Fruit fly (Drosophila melanogaster) whole organism, embryonic: Measurements from ENCODE around the gene CG1024.
A peak's percentile ranks its signal among the peaks of the same experiment; 100 is the strongest.

Experiments used
- ATbp ChIP-seq: fragments of 200-800 bp; sonication (Bioruptor generic); optimal IDR thresholded peaks from 2 replicates; lab custom pipeline; 2017; ENCODE audit warnings: missing biosample characterization, mild to moderate bottlenecking, missing genetic modification characterization, missing genetic modification reagents
- Bteb2 ChIP-seq: fragments of 200-800 bp; sonication (Bioruptor generic); optimal IDR thresholded peaks from 2 replicates; lab custom pipeline; 2016; ENCODE audit warnings: missing biosample characterization, missing genetic modification characterization
- CG11247 ChIP-seq: fragments of 200-800 bp; sonication (Bioruptor generic); IDR thresholded peaks from 2 replicates; pipeline ENCODE4 v1.3.6; 2022; ENCODE audit warnings: missing biosample characterization, missing genetic modification characterization
- CG11696 ChIP-seq: fragments of 200-800 bp; sonication (Bioruptor generic); IDR thresholded peaks from 2 replicates; pipeline ENCODE4 v1.3.6; 2022; ENCODE audit warnings: missing biosample characterization, missing genetic modification characterization
- CG1233 ChIP-seq: fragments of 200-800 bp; sonication (Bioruptor generic); optimal IDR thresholded peaks from 4 replicates; lab custom pipeline; 2018; ENCODE audit warnings: missing biosample characterization, mild to moderate bottlenecking, missing genetic modification characterization
- CG1602 ChIP-seq: fragments of 200-800 bp; sonication (Bioruptor generic); optimal IDR thresholded peaks from 3 replicates; lab custom pipeline; 2016; ENCODE audit warnings: missing biosample characterization, missing genetic modification characterization
- CG17328 ChIP-seq: fragments of 200-800 bp; sonication (Bioruptor generic); IDR thresholded peaks from 2 replicates; pipeline ENCODE4 v1.3.6; 2022; ENCODE audit warnings: missing biosample characterization, missing genetic modification characterization
- CG17385 ChIP-seq: fragments of 200-800 bp; sonication (Bioruptor generic); optimal IDR thresholded peaks from 3 replicates; lab custom pipeline; 2018; ENCODE audit warnings: missing biosample characterization, mild to moderate bottlenecking, missing genetic modification characterization
- CG18764 ChIP-seq: fragments of 200-800 bp; sonication (Bioruptor generic); optimal IDR thresholded peaks from 3 replicates; lab custom pipeline; 2016; ENCODE audit warnings: missing biosample characterization, missing genetic modification characterization
- CG2116 ChIP-seq: fragments of 200-800 bp; sonication (Bioruptor generic); optimal IDR thresholded peaks from 3 replicates; lab custom pipeline; 2018; ENCODE audit warnings: missing biosample characterization, mild to moderate bottlenecking, missing genetic modification characterization
- CG31224 ChIP-seq: fragments of 200-800 bp; sonication (Bioruptor generic); IDR thresholded peaks from 2 replicates; pipeline ENCODE4 v1.3.6; 2022; ENCODE audit warnings: missing biosample characterization, missing genetic modification characterization
- CG3407 ChIP-seq: fragments of 200-800 bp; sonication (Bioruptor generic); optimal IDR thresholded peaks from 2 replicates; lab custom pipeline; 2018; ENCODE audit warnings: missing biosample characterization, mild to moderate bottlenecking, missing genetic modification characterization
- CG4328 ChIP-seq: fragments of 200-800 bp; sonication (Bioruptor generic); optimal IDR thresholded peaks from 3 replicates; lab custom pipeline; 2017; ENCODE audit warnings: missing biosample characterization, missing genetic modification reagents, missing genetic modification characterization
- CG4404 ChIP-seq: fragments of 200-800 bp; sonication (Bioruptor generic); IDR thresholded peaks from 2 replicates; pipeline ENCODE4 v1.3.6; 2022; ENCODE audit warnings: missing biosample characterization, missing genetic modification characterization
- CG7271 ChIP-seq: fragments of 200-800 bp; sonication (Bioruptor generic); optimal IDR thresholded peaks from 2 replicates; lab custom pipeline; 2018; ENCODE audit warnings: missing biosample characterization, mild to moderate bottlenecking, missing genetic modification characterization, moderate library complexity
- CG7372 ChIP-seq: fragments of 200-800 bp; sonication (Bioruptor generic); IDR thresholded peaks from 2 replicates; pipeline ENCODE4 v1.3.6; 2022; ENCODE audit warnings: missing biosample characterization, missing genetic modification characterization
- CG7928 ChIP-seq: fragments of 200-800 bp; sonication (Bioruptor generic); optimal IDR thresholded peaks from 2 replicates; lab custom pipeline; 2017; ENCODE audit warnings: missing biosample characterization, mild to moderate bottlenecking, missing genetic modification characterization
- CG8281 ChIP-seq: fragments of 200-800 bp; sonication (Bioruptor generic); optimal IDR thresholded peaks from 2 replicates; lab custom pipeline; 2018; ENCODE audit warnings: missing biosample characterization, mild to moderate bottlenecking, missing genetic modification characterization, moderate library complexity
- CG8388 ChIP-seq: fragments of 200-800 bp; sonication (Bioruptor generic); optimal IDR thresholded peaks from 2 replicates; lab custom pipeline; 2019; ENCODE audit warnings: missing biosample characterization, mild to moderate bottlenecking, missing genetic modification characterization, moderate library complexity
- CG9727 ChIP-seq: fragments of 200-800 bp; sonication (Bioruptor generic); optimal IDR thresholded peaks from 3 replicates; lab custom pipeline; 2017; ENCODE audit warnings: missing biosample characterization, mild to moderate bottlenecking, missing genetic modification characterization
- CkIIα-i1 ChIP-seq: fragments of 200-800 bp; sonication (Bioruptor generic); IDR thresholded peaks from 2 replicates; pipeline ENCODE4 v1.3.6; 2022; ENCODE audit warnings: missing biosample characterization, missing genetic modification characterization
- D19B ChIP-seq: fragments of 200-800 bp; sonication (Bioruptor generic); optimal IDR thresholded peaks from 2 replicates; lab custom pipeline; 2017; ENCODE audit warnings: missing biosample characterization, mild to moderate bottlenecking, missing genetic modification characterization
- Deaf1 ChIP-seq: fragments of 200-800 bp; optimal IDR thresholded peaks from 3 replicates; lab custom pipeline; 2019; ENCODE audit warnings: missing biosample characterization, mild to moderate bottlenecking, missing genetic modification characterization, moderate library complexity
- Dek ChIP-seq: fragments of 200-800 bp; sonication (Bioruptor generic); optimal IDR thresholded peaks from 3 replicates; lab custom pipeline; 2019; ENCODE audit warnings: missing biosample characterization, mild to moderate bottlenecking, missing genetic modification characterization, moderate library complexity
- Doc2 ChIP-seq: fragments of 200-800 bp; sonication (Bioruptor generic); IDR thresholded peaks from 2 replicates; pipeline ENCODE4 v1.3.6; 2022; ENCODE audit warnings: missing biosample characterization, missing genetic modification characterization
- Dp ChIP-seq: fragments of 200-800 bp; sonication (Bioruptor generic); optimal IDR thresholded peaks from 2 replicates; lab custom pipeline; 2018; ENCODE audit warnings: missing biosample characterization, mild to moderate bottlenecking, missing genetic modification characterization, moderate library complexity
- Dref ChIP-seq: fragments of 200-800 bp; sonication (Bioruptor generic); IDR thresholded peaks from 2 replicates; pipeline ENCODE4 v1.3.6; 2022; ENCODE audit warnings: missing biosample characterization, missing genetic modification characterization
- Elba2 ChIP-seq: fragments of 200-800 bp; sonication (Bioruptor generic); optimal IDR thresholded peaks from 3 replicates; lab custom pipeline; 2016; ENCODE audit warnings: missing biosample characterization, missing genetic modification characterization
- Ets97D ChIP-seq: fragments of 200-800 bp; sonication (Bioruptor generic); optimal IDR thresholded peaks from 3 replicates; lab custom pipeline; 2016; ENCODE audit warnings: missing biosample characterization, missing genetic modification characterization
- Fer2 ChIP-seq: fragments of 200-800 bp; sonication (Bioruptor generic); optimal IDR thresholded peaks from 2 replicates; lab custom pipeline; 2018; ENCODE audit warnings: missing biosample characterization, mild to moderate bottlenecking, missing genetic modification characterization, moderate library complexity
- Hr51 ChIP-seq, 2 experiments: fragments of 200-800 bp; sonication (Bioruptor generic); optimal IDR thresholded peaks; 2 replicates in 1 of 2; 3 replicates in 1 of 2; lab custom pipeline; 2016 to 2018; ENCODE audit warnings: missing biosample characterization in 2 of 2, missing genetic modification characterization in 2 of 2, mild to moderate bottlenecking in 1 of 2, moderate library complexity in 1 of 2
- Jarid2 ChIP-seq: fragments of 200-800 bp; sonication (Bioruptor generic); optimal IDR thresholded peaks from 3 replicates; lab custom pipeline; 2017; ENCODE audit warnings: mild to moderate bottlenecking, missing biosample characterization, missing genetic modification reagents, missing genetic modification characterization
- NFAT ChIP-seq: fragments of 200-800 bp; sonication (Bioruptor generic); IDR thresholded peaks from 2 replicates; pipeline ENCODE4 v1.3.6; 2022; ENCODE audit warnings: missing biosample characterization, missing genetic modification characterization
- Nf-YB ChIP-seq: fragments of 200-800 bp; sonication (Bioruptor generic); optimal IDR thresholded peaks from 3 replicates; lab custom pipeline; 2019; ENCODE audit warnings: missing biosample characterization, mild to moderate bottlenecking, missing genetic modification characterization, moderate library complexity
- aop ChIP-seq: fragments of 200-800 bp; sonication (Bioruptor generic); IDR thresholded peaks from 2 replicates; pipeline ENCODE4 v1.3.6; 2022; ENCODE audit warnings: missing biosample characterization, missing genetic modification characterization
- br ChIP-seq: fragments of >200 bp; optimal IDR thresholded peaks from 2 replicates; lab custom pipeline; 2017
- cato ChIP-seq: fragments of 200-800 bp; sonication (Bioruptor generic); optimal IDR thresholded peaks from 2 replicates; lab custom pipeline; 2016; ENCODE audit warnings: missing biosample characterization, missing genetic modification characterization, borderline replicate concordance
- cg ChIP-seq: fragments of 200-800 bp; sonication (Bioruptor generic); optimal IDR thresholded peaks from 3 replicates; lab custom pipeline; 2019; ENCODE audit warnings: missing biosample characterization, mild to moderate bottlenecking, missing genetic modification characterization, moderate library complexity
- chn ChIP-seq: fragments of 200-800 bp; sonication (Bioruptor generic); optimal IDR thresholded peaks from 2 replicates; lab custom pipeline; 2016; ENCODE audit warnings: missing biosample characterization, missing genetic modification characterization
- esg ChIP-seq: fragments of 200-800 bp; sonication (Bioruptor generic); conservative IDR thresholded peaks from 2 replicates; pipeline ENCODE4 v1.3.6; 2022; ENCODE audit warnings: missing biosample characterization, missing genetic modification characterization
- gce ChIP-seq: fragments of 200-800 bp; sonication (Bioruptor generic); IDR thresholded peaks from 3 replicates; pipeline ENCODE4 v1.3.6; 2022; ENCODE audit warnings: missing biosample characterization, missing genetic modification characterization
- grn ChIP-seq: fragments of 200-800 bp; sonication (Bioruptor generic); optimal IDR thresholded peaks from 3 replicates; lab custom pipeline; 2017; ENCODE audit warnings: missing biosample characterization, missing genetic modification characterization
- nmo ChIP-seq: fragments of 200-800 bp; sonication (Bioruptor generic); optimal IDR thresholded peaks from 2 replicates; lab custom pipeline; 2018; ENCODE audit warnings: missing biosample characterization, mild to moderate bottlenecking, missing genetic modification characterization, moderate library complexity
- nom ChIP-seq: fragments of 200-800 bp; sonication (Bioruptor generic); optimal IDR thresholded peaks from 2 replicates; lab custom pipeline; 2017; ENCODE audit warnings: missing biosample characterization, missing genetic modification characterization, mild to moderate bottlenecking, moderate library complexity, missing genetic modification reagents
- pros ChIP-seq: fragments of 200-800 bp; sonication (Bioruptor generic); optimal IDR thresholded peaks from 3 replicates; lab custom pipeline; 2019; ENCODE audit warnings: missing biosample characterization, mild to moderate bottlenecking, missing genetic modification characterization, moderate library complexity
- so ChIP-seq: fragments of 200-800 bp; sonication (Bioruptor generic); IDR thresholded peaks from 3 replicates; pipeline ENCODE4 v1.3.6; 2022; ENCODE audit warnings: missing biosample characterization, missing genetic modification characterization
- tin ChIP-seq: fragments of 200-800 bp; sonication (Bioruptor generic); optimal IDR thresholded peaks from 3 replicates; lab custom pipeline; 2016; ENCODE audit warnings: missing biosample characterization, missing genetic modification characterization
- tup ChIP-seq: fragments of 200-800 bp; sonication (Bioruptor generic); optimal IDR thresholded peaks from 2 replicates; lab custom pipeline; 2016; ENCODE audit warnings: missing biosample characterization, mild to moderate bottlenecking, missing genetic modification characterization, moderate library complexity
- usp ChIP-seq: fragments of >200 bp; optimal IDR thresholded peaks from 2 replicates; lab custom pipeline; 2017; ENCODE audit warnings: missing biosample characterization, missing genetic modification characterization
- vfl ChIP-seq: fragments of 200-800 bp; sonication (Bioruptor generic); optimal IDR thresholded peaks from 2 replicates; lab custom pipeline; 2016; ENCODE audit warnings: missing biosample characterization, missing genetic modification characterization

CG1024 gene

dm6 chr3R:6427619-6428378 lies 47.7 kb upstream of the CG1024 start (continued):
- TF ChIP-seq gce (0 out of 3 replicates have a peak, but pooled peaks have one; percentile 42), Jarid2 (no peak), NFAT (GFP tag; lab: Robert Waterston, UW) (no peak), CG8388 (GFP tag; lab: Kevin White, UChicago) (peak; percentile 70), vfl (GFP tag; lab: Kevin White, UChicago) (peak; percentile 34), grn (GFP tag; lab: Kevin White, UChicago) (no peak), cg (GFP tag; lab: Kevin White, UChicago) (no peak), chn (GFP tag; lab: Kevin White, UChicago) (peak; percentile 55), Dp (GFP tag; lab: Kevin White, UChicago) (no peak), Fer2 (tag; lab: Kevin White, UChicago) (no peak), Bteb2 (GFP tag; lab: Kevin White, UChicago) (peak; percentile 39), CG8281 (tag; lab: Kevin White, UChicago) (no peak), br (lab: Kevin White, UChicago) (no peak), CG1602 (GFP tag; lab: Kevin White, UChicago) (peak; percentile 13), CG7372 (peak; percentile 39), CG31224 (GFP tag; lab: Robert Waterston, UW) (peak; percentile 28; the same call in 1 of the 2 replicates), Hr51 (GFP tag; optimal IDR thresholded peaks at IDR 0.05; lab: Kevin White, UChicago) (peak; percentile 14 to 77), CG11247 (GFP tag; lab: Robert Waterston, UW) (peak; percentile 29; the same call in 1 of the 2 replicates), Nf-YB (GFP tag; lab: Kevin White, UChicago) (peak; percentile 54), CG17385 (peak; percentile 68), usp (no peak), CG3407 (GFP tag; lab: Kevin White, UChicago) (peak; percentile 99), Deaf1 (tag; lab: Kevin White, UChicago) (peak; percentile 21), Doc2 (GFP tag; lab: Robert Waterston, UW) (no peak), CG2116 (GFP tag; lab: Kevin White, UChicago) (peak; percentile 33), CG7271 (tag; lab: Kevin White, UChicago) (no peak), CG7928 (GFP tag; lab: Kevin White, UChicago) (no peak), CG11696 (no peak), tin (GFP tag; lab: Kevin White, UChicago) (peak; percentile 61), Dek (peak; percentile 25), aop (GFP tag; lab: Robert Waterston, UW) (no peak), CG9727 (GFP tag; lab: Kevin White, UChicago) (peak; percentile 81), cato (GFP tag; lab: Kevin White, UChicago) (no peak), ATbp (GFP tag; lab: Kevin White, UChicago) (peak; percentile 70), CG17328 (GFP tag; lab: Robert Waterston, UW) (peak; percentile 75), CkIIα-i1 (no peak), so (GFP tag; lab: Robert Waterston, UW) (peak; percentile 74; the same call in 1 of the 3 replicates), Dref (GFP tag; lab: Robert Waterston, UW) (no peak), D19B (GFP tag; lab: Kevin White, UChicago) (no peak), esg (GFP tag; lab: Robert Waterston, UW) (peak; percentile 63), CG18764 (GFP tag; lab: Kevin White, UChicago) (peak; percentile 71), pros (GFP tag; lab: Kevin White, UChicago) (peak; percentile 92), CG4404 (GFP tag; lab: Robert Waterston, UW) (peak; percentile 34; the same call in 1 of the 2 replicates), CG1233 (GFP tag; lab: Kevin White, UChicago) (peak; percentile 49), Elba2 (GFP tag; lab: Kevin White, UChicago) (no peak), nmo (peak; percentile 72), tup (GFP tag; lab: Kevin White, UChicago) (no peak), Ets97D (GFP tag; lab: Kevin White, UChicago) (no peak), CG4328 (GFP tag; lab: Kevin White, UChicago) (no peak), nom (no peak)
